Worm (Caenorhabditis elegans) whole organism, late embryonic: ENCODE results near the gene ztf-17.

Experiments
- ceh-30 ChIP-seq: fragments of 150-350 bp; optimal IDR thresholded peaks from 2 replicates; lab custom pipeline; 2014; ENCODE audit warnings: missing biosample characterization, missing genetic modification characterization
- fkh-10 ChIP-seq: fragments of 150-350 bp; optimal IDR thresholded peaks from 2 replicates; lab custom pipeline; 2014; ENCODE audit warnings: missing biosample characterization, missing genetic modification reagents, missing genetic modification characterization
- tbx-2 ChIP-seq: sonication (generic microtip); optimal IDR thresholded peaks from 2 replicates; lab custom pipeline; 2016; ENCODE audit warnings: missing genetic modification characterization, missing compliant biosample characterization

DNA sequence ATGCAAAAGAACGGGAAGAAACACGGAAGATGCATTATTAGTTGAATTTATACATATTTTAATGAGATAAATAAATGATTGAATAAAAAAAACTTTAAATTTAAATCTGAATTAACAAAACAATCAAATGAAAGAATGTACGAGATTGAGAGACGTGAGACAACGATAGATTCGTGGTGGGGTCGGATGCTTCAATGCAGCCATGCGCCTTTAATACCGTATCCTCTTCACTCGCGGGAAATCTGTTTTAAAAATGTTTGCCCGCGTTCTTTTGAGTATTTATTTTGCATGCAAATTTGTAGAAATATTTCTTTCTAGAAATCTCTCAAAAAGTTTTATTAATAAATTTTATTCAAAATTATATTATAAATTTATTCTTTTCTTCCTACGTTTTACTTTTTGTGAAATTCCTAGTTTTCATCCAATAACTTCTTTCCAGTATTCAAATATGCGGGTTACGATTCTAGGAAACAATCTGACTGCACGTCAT is 10.5 kb upstream of the ztf-17 start, which contains the start of gene perm-1:
- TF ChIP-seq ceh-30 (no peak), tbx-2 (tag; lab: Kevin White, UChicago) (no peak), fkh-10 (GFP tag; lab: Kevin White, UChicago) (no peak)
